Fruit fly (Drosophila melanogaster) whole organism, embryonic: ENCODE data around the gene jus.

ENCODE experiments used
- Atf6 ChIP-seq: fragments of 200-800 bp; sonication (Bioruptor generic); IDR thresholded peaks from 2 replicates; pipeline ENCODE4 v1.3.6; 2022; ENCODE audit warnings: missing biosample characterization, missing genetic modification characterization
- CG10267 ChIP-seq: fragments of 200-800 bp; sonication (Bioruptor generic); optimal IDR thresholded peaks from 2 replicates; lab custom pipeline; 2018; ENCODE audit warnings: missing biosample characterization, mild to moderate bottlenecking, missing genetic modification characterization, moderate library complexity
- CG10321 ChIP-seq: fragments of 200-800 bp; sonication (Bioruptor generic); IDR thresholded peaks from 2 replicates; pipeline ENCODE4 v1.3.6; 2022; ENCODE audit warnings: missing biosample characterization, missing genetic modification characterization
- CG12071 ChIP-seq: fragments of 200-800 bp; sonication (Bioruptor generic); optimal IDR thresholded peaks from 3 replicates; lab custom pipeline; 2018; ENCODE audit warnings: missing biosample characterization, mild to moderate bottlenecking, missing genetic modification characterization
- CG12155 ChIP-seq: fragments of 200-800 bp; sonication (Bioruptor generic); optimal IDR thresholded peaks from 3 replicates; lab custom pipeline; 2016; ENCODE audit warnings: missing biosample characterization, missing genetic modification characterization
- CG12299 ChIP-seq: fragments of 200-800 bp; sonication (Bioruptor generic); optimal IDR thresholded peaks from 2 replicates; lab custom pipeline; 2018; ENCODE audit warnings: missing biosample characterization, mild to moderate bottlenecking, missing genetic modification characterization
- CG13287 ChIP-seq: fragments of 200-800 bp; sonication (Bioruptor generic); IDR thresholded peaks from 2 replicates; pipeline ENCODE4 v1.3.6; 2022; ENCODE audit warnings: missing biosample characterization, missing genetic modification characterization; ENCODE audit not compliant: partially characterized antibody
- CG13624 ChIP-seq: fragments of 200-800 bp; sonication (Bioruptor generic); optimal IDR thresholded peaks from 2 replicates; lab custom pipeline; 2016; ENCODE audit warnings: missing biosample characterization, missing genetic modification characterization
- CG14050 ChIP-seq: fragments of 200-800 bp; sonication (Bioruptor generic); IDR thresholded peaks from 3 replicates; pipeline ENCODE4 v1.3.6; 2022; ENCODE audit warnings: missing biosample characterization, missing genetic modification characterization
- CG17186 ChIP-seq: fragments of 200-800 bp; sonication (Bioruptor generic); optimal IDR thresholded peaks from 3 replicates; lab custom pipeline; 2017; ENCODE audit warnings: missing biosample characterization, missing genetic modification reagents, missing genetic modification characterization
- CG17612 ChIP-seq: fragments of 200-800 bp; sonication (Bioruptor generic); IDR thresholded peaks from 2 replicates; pipeline ENCODE4 v1.3.6; 2022; ENCODE audit warnings: missing biosample characterization, missing genetic modification characterization
- CG17829 ChIP-seq: fragments of 200-800 bp; optimal IDR thresholded peaks from 2 replicates; lab custom pipeline; 2019; ENCODE audit warnings: missing biosample characterization, mild to moderate bottlenecking, missing genetic modification characterization, moderate library complexity
- CG3065 ChIP-seq: fragments of 200-800 bp; sonication (Bioruptor generic); optimal IDR thresholded peaks from 2 replicates; lab custom pipeline; 2016; ENCODE audit warnings: missing biosample characterization, missing genetic modification characterization
- CG4820 ChIP-seq: fragments of 200-800 bp; sonication (Bioruptor generic); optimal IDR thresholded peaks from 3 replicates; lab custom pipeline; 2016; ENCODE audit warnings: missing biosample characterization, missing genetic modification characterization
- CG6689 ChIP-seq: fragments of 200-800 bp; sonication (Bioruptor generic); IDR thresholded peaks from 2 replicates; pipeline ENCODE4 v1.3.6; 2022; ENCODE audit warnings: missing biosample characterization, missing genetic modification characterization
- CG9727 ChIP-seq: fragments of 200-800 bp; sonication (Bioruptor generic); optimal IDR thresholded peaks from 3 replicates; lab custom pipeline; 2017; ENCODE audit warnings: missing biosample characterization, mild to moderate bottlenecking, missing genetic modification characterization
- D19A ChIP-seq: fragments of 200-800 bp; optimal IDR thresholded peaks from 3 replicates; lab custom pipeline; 2019; ENCODE audit warnings: missing biosample characterization, mild to moderate bottlenecking, missing genetic modification characterization, moderate library complexity
- Drgx ChIP-seq: fragments of 200-800 bp; sonication (Bioruptor generic); IDR thresholded peaks from 2 replicates; pipeline ENCODE4 v1.3.6; 2022; ENCODE audit warnings: missing biosample characterization, missing genetic modification characterization
- HHEX ChIP-seq: fragments of 200-800 bp; sonication (Bioruptor generic); optimal IDR thresholded peaks from 3 replicates; lab custom pipeline; 2017; ENCODE audit warnings: missing biosample characterization, mild to moderate bottlenecking, missing genetic modification characterization, missing genetic modification reagents
- Hmx ChIP-seq: fragments of 200-800 bp; sonication (Bioruptor generic); optimal IDR thresholded peaks from 2 replicates; lab custom pipeline; 2016; ENCODE audit warnings: missing biosample characterization, missing genetic modification characterization
- Hr39 ChIP-seq: fragments of >200 bp; optimal IDR thresholded peaks from 2 replicates; lab custom pipeline; 2017
- Lhr ChIP-seq: fragments of 200-800 bp; sonication (Bioruptor generic); optimal IDR thresholded peaks from 3 replicates; lab custom pipeline; 2017; ENCODE audit warnings: mild to moderate bottlenecking, missing biosample characterization, missing genetic modification reagents, missing genetic modification characterization
- Med ChIP-seq: fragments of 200-800 bp; sonication (Bioruptor generic); peaks from one replicate; lab custom pipeline; 2016; ENCODE audit warnings: missing biosample characterization, missing genetic modification characterization, mild to moderate bottlenecking, inconsistent platforms, moderate library complexity
- Nf-YB ChIP-seq: fragments of 200-800 bp; sonication (Bioruptor generic); optimal IDR thresholded peaks from 3 replicates; lab custom pipeline; 2019; ENCODE audit warnings: missing biosample characterization, mild to moderate bottlenecking, missing genetic modification characterization, moderate library complexity
- Side ChIP-seq: fragments of 200-800 bp; sonication (Bioruptor generic); optimal IDR thresholded peaks from 2 replicates; lab custom pipeline; 2016; ENCODE audit warnings: missing biosample characterization, missing genetic modification characterization
- Spps ChIP-seq: fragments of 200-800 bp; sonication (Bioruptor generic); optimal IDR thresholded peaks from 2 replicates; lab custom pipeline; 2018; ENCODE audit warnings: missing biosample characterization, mild to moderate bottlenecking, missing genetic modification characterization
- Vsx1 ChIP-seq: fragments of 200-800 bp; sonication (Bioruptor generic); optimal IDR thresholded peaks from 2 replicates; lab custom pipeline; 2017; ENCODE audit warnings: missing biosample characterization, mild to moderate bottlenecking, missing genetic modification characterization, missing genetic modification reagents
- YL-1 ChIP-seq: fragments of 200-800 bp; sonication (Bioruptor generic); optimal IDR thresholded peaks from 3 replicates; lab custom pipeline; 2017; ENCODE audit warnings: missing biosample characterization, mild to moderate bottlenecking, missing genetic modification characterization
- bab2 ChIP-seq: fragments of 200-800 bp; sonication (Bioruptor generic); optimal IDR thresholded peaks from 2 replicates; lab custom pipeline; 2016; ENCODE audit warnings: missing biosample characterization, missing genetic modification characterization
- cas ChIP-seq: fragments of 200-800 bp; sonication (Bioruptor generic); IDR thresholded peaks from 2 replicates; pipeline ENCODE4 v1.3.6; 2022; ENCODE audit warnings: missing biosample characterization, missing genetic modification characterization
- cato ChIP-seq: fragments of 200-800 bp; sonication (Bioruptor generic); optimal IDR thresholded peaks from 2 replicates; lab custom pipeline; 2016; ENCODE audit warnings: missing biosample characterization, missing genetic modification characterization, borderline replicate concordance
- crc ChIP-seq: fragments of 200-800 bp; sonication (Bioruptor generic); optimal IDR thresholded peaks from 2 replicates; lab custom pipeline; 2016; ENCODE audit warnings: missing biosample characterization, missing genetic modification characterization
- crol ChIP-seq: fragments of 200-800 bp; sonication (Bioruptor generic); IDR thresholded peaks from 2 replicates; pipeline ENCODE4 v1.3.6; 2022; ENCODE audit warnings: missing biosample characterization, missing genetic modification characterization
- fd64A ChIP-seq: fragments of 200-800 bp; sonication (Bioruptor generic); optimal IDR thresholded peaks from 3 replicates; lab custom pipeline; 2018; ENCODE audit warnings: missing biosample characterization, mild to moderate bottlenecking, missing genetic modification characterization
- gfzf ChIP-seq: fragments of 200-800 bp; sonication (Bioruptor generic); optimal IDR thresholded peaks from 2 replicates; lab custom pipeline; 2016; ENCODE audit warnings: missing biosample characterization, mild to moderate bottlenecking, missing genetic modification characterization, moderate library complexity
- hb ChIP-seq: fragments of 200-800 bp; sonication (Bioruptor generic); IDR thresholded peaks from 3 replicates; pipeline ENCODE4 v1.3.6; 2022; ENCODE audit warnings: missing biosample characterization, missing genetic modification characterization; ENCODE audit not compliant: partially characterized antibody
- mirr ChIP-seq: fragments of 200-800 bp; sonication (Bioruptor generic); optimal IDR thresholded peaks from 3 replicates; lab custom pipeline; 2018; ENCODE audit warnings: missing biosample characterization, mild to moderate bottlenecking, missing genetic modification characterization
- oc ChIP-seq: fragments of 200-800 bp; sonication (Bioruptor generic); optimal IDR thresholded peaks from 2 replicates; lab custom pipeline; 2018; ENCODE audit warnings: missing biosample characterization, mild to moderate bottlenecking, missing genetic modification characterization, moderate library complexity
- onecut ChIP-seq: fragments of 200-800 bp; sonication (Bioruptor generic); IDR thresholded peaks from 2 replicates; pipeline ENCODE4 v1.3.6; 2022; ENCODE audit warnings: missing biosample characterization, missing genetic modification characterization
- peb ChIP-seq: fragments of 200-800 bp; sonication (Bioruptor generic); IDR thresholded peaks from 2 replicates; pipeline ENCODE4 v1.3.6; 2022; ENCODE audit warnings: missing biosample characterization, missing genetic modification characterization
- prd ChIP-seq, 3 experiments: fragments of >200 bp in 2 of 3; fragments of 200-800 bp in 1 of 3; sonication (Bioruptor generic) in 1 of 3; optimal IDR thresholded peaks in 2 of 3; IDR thresholded peaks in 1 of 3; 2 replicates in 2 of 3; 3 replicates in 1 of 3; pipeline versions ENCODE4 v1.3.6 to Lab custom; 2017 to 2022; ENCODE audit warnings: missing biosample characterization in 1 of 3, missing genetic modification characterization in 1 of 3
- run ChIP-seq: fragments of 200-800 bp; sonication (Bioruptor generic); optimal IDR thresholded peaks from 3 replicates; lab custom pipeline; 2018; ENCODE audit warnings: missing biosample characterization, mild to moderate bottlenecking, missing genetic modification characterization
- sens-2 ChIP-seq: fragments of 200-800 bp; sonication (Bioruptor generic); IDR thresholded peaks from 2 replicates; pipeline ENCODE4 v1.3.6; 2022; ENCODE audit warnings: missing biosample characterization, missing genetic modification characterization
- seq ChIP-seq: fragments of 200-800 bp; sonication (Bioruptor generic); IDR thresholded peaks from 2 replicates; pipeline ENCODE4 v1.3.6; 2022; ENCODE audit warnings: missing biosample characterization, missing genetic modification characterization
- sim ChIP-seq: fragments of 200-800 bp; sonication (Bioruptor generic); IDR thresholded peaks from 2 replicates; pipeline ENCODE4 v1.3.6; 2022; ENCODE audit warnings: missing biosample characterization, missing genetic modification characterization
- tio ChIP-seq: fragments of 200-800 bp; sonication (Bioruptor generic); optimal IDR thresholded peaks from 2 replicates; lab custom pipeline; 2017; ENCODE audit warnings: missing biosample characterization, missing genetic modification characterization, inconsistent platforms
- ttk ChIP-seq: fragments of 200-800 bp; sonication (Bioruptor generic); IDR thresholded peaks from 2 replicates; pipeline ENCODE4 v2.1.2; 2022; ENCODE audit warnings: missing biosample characterization, missing genetic modification characterization
- zfh1 ChIP-seq: fragments of 200-800 bp; sonication (Bioruptor generic); IDR thresholded peaks from 3 replicates; pipeline ENCODE4 v1.3.6; 2022; ENCODE audit warnings: missing biosample characterization, missing genetic modification characterization

Gene jus

DNA sequence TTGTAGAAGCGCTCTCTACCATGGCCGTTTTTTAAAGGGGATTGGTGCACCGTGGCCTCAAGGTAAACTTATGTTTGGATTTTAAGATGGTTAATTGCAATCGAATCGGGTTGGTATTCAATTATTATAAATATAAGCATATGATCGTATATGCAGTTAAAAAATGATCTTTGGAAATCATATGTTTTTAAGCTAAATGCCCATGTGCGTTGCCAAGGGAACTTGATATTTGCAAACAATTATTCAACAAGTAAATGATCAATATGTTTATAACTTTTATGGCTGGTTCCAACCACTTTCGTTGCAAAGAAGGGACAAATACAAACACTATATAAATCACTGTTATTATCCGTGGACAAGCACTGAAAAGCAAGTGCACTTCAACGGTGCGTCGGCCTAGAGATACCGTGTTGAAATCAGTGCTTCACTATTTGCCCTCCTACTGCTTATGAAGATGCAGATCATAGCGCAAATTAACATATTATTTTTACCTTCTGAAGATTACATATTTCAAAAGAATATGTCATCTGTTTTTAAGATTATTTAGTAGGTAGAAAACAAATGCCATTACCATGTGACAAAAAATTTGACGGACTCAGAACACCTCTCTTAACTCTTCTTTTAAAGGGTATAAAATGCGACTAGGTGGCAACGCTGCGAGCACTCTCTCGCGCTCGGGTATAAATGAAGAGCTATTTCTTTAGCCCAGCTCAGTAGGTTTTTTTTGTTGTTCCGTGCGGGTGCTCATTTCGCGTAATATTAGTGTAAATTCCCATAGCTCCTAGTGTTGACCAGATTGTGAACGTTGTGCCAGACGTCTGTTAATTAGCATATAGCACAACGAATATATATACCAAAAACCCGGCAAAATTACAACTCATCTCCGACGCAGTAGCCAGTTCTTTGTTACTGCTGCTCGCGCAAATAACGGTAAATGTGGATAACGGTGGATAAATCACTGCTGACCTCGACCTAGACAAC is 37.1 kb downstream of the jus start, which contains the start of gene rdog (continued):
- TF ChIP-seq gfzf (GFP tag; lab: Kevin White, UChicago) (no peak), CG17829 (tag; lab: Kevin White, UChicago) (peak; percentile 84), Drgx (GFP tag; lab: Robert Waterston, UW) (no peak; the same call in 1 of the 2 replicates), fd64A (GFP tag; lab: Kevin White, UChicago) (no peak), zfh1 (GFP tag; lab: Robert Waterston, UW) (peak; percentile 50; the same call in 1 of the 3 replicates), mirr (GFP tag; lab: Kevin White, UChicago) (peak; percentile 57), CG9727 (GFP tag; lab: Kevin White, UChicago) (peak; percentile 89), crol (GFP tag; lab: Robert Waterston, UW) (no peak), CG12299 (tag; lab: Kevin White, UChicago) (peak; percentile 63), seq (GFP tag; lab: Robert Waterston, UW) (peak; percentile 45), cato (GFP tag; lab: Kevin White, UChicago) (peak; percentile 54), crc (GFP tag; lab: Kevin White, UChicago) (peak; percentile 58), hb (no peak), CG3065 (GFP tag; lab: Kevin White, UChicago) (peak; percentile 67), CG10321 (GFP tag; lab: Robert Waterston, UW) (no peak), YL-1 (GFP tag; lab: Kevin White, UChicago) (peak; percentile 75), CG13287 (GFP tag; lab: Robert Waterston, UW) (peak; percentile 35; the same call in 1 of the 2 replicates), CG6689 (GFP tag; lab: Robert Waterston, UW) (peak; percentile 47), CG4820 (GFP tag; lab: Kevin White, UChicago) (peak; percentile 85), CG13624 (GFP tag; lab: Kevin White, UChicago) (peak; percentile 85), CG10267 (tag; lab: Kevin White, UChicago) (peak; percentile 78), Lhr (GFP tag; lab: Kevin White, UChicago) (peak; percentile 34), onecut (GFP tag; lab: Robert Waterston, UW) (0 out of 2 replicates have a peak, but pooled peaks have one; percentile 25), Hmx (peak; percentile 80), oc (tag; lab: Kevin White, UChicago) (peak; percentile 25), sens-2 (GFP tag; lab: Robert Waterston, UW) (peak; percentile 54; the same call in 1 of the 2 replicates), Spps (tag; lab: Kevin White, UChicago) (peak; percentile 50), Med (peak; percentile 85), prd (optimal IDR thresholded peaks at IDR 0.05; lab: Kevin White, UChicago) (no peak), prd (GFP tag; IDR thresholded peaks at IDR 0.05; lab: Robert Waterston, UW) (peak; percentile 65; the same call in 2 of the 3 replicates), tio (GFP tag; lab: Kevin White, UChicago) (peak; percentile 38), Nf-YB (GFP tag; lab: Kevin White, UChicago) (peak; percentile 55), D19A (tag; lab: Kevin White, UChicago) (peak; percentile 66), CG17186 (GFP tag; lab: Kevin White, UChicago) (peak; percentile 46), cas (no peak), Vsx1 (GFP tag; lab: Kevin White, UChicago) (no peak), HHEX (GFP tag; lab: Kevin White, UChicago) (peak; percentile 75), Side (GFP tag; lab: Kevin White, UChicago) (peak; percentile 73), peb (GFP tag; lab: Robert Waterston, UW) (no peak), bab2 (GFP tag; lab: Kevin White, UChicago) (no peak), ttk (GFP tag; lab: Robert Waterston, UW) (peak; percentile 32; the same call in 1 of the 2 replicates), sim (GFP tag; lab: Robert Waterston, UW) (no peak), Hr39 (lab: Kevin White, UChicago) (no peak), CG12155 (GFP tag; lab: Kevin White, UChicago) (peak; percentile 69), run (tag; lab: Kevin White, UChicago) (peak; percentile 39), CG14050 (GFP tag; lab: Robert Waterston, UW) (peak; percentile 41; the same call in 1 of the 3 replicates), CG12071 (peak; percentile 30), CG17612 (GFP tag; lab: Robert Waterston, UW) (no peak), Atf6 (peak; percentile 82)
